Worm (Caenorhabditis elegans) whole organism, mixed stage, embryonic: ENCODE data around the gene K10C9.4.

ENCODE experiments used
- M03D4.4 ChIP-seq: sonication (generic microtip); optimal IDR thresholded peaks from 2 replicates; lab custom pipeline; 2017; ENCODE audit warnings: mild to moderate bottlenecking, missing genetic modification characterization, missing compliant biosample characterization
- bed-3 ChIP-seq: fragments of 200-800 bp; sonication (Bioruptor generic); optimal IDR thresholded peaks from 3 replicates; lab custom pipeline; 2018; ENCODE audit warnings: mild to moderate bottlenecking, missing genetic modification characterization, moderate library complexity, missing compliant biosample characterization
- blmp-1 ChIP-seq: fragments of 150-350 bp; optimal IDR thresholded peaks from 2 replicates; lab custom pipeline; 2014; ENCODE audit warnings: missing biosample characterization, missing genetic modification characterization
- ceh-39 ChIP-seq: fragments of 150-350 bp; optimal IDR thresholded peaks from 2 replicates; lab custom pipeline; 2014; ENCODE audit warnings: missing biosample characterization, missing genetic modification characterization
- ceh-43 ChIP-seq: fragments of 200-800 bp; sonication (Bioruptor generic); optimal IDR thresholded peaks from 2 replicates; lab custom pipeline; 2018; ENCODE audit warnings: mild to moderate bottlenecking, missing genetic modification characterization, moderate library complexity, missing compliant biosample characterization
- ces-1 ChIP-seq: fragments of 150-350 bp; optimal IDR thresholded peaks from 2 replicates; lab custom pipeline; 2014; ENCODE audit warnings: missing biosample characterization, missing genetic modification reagents, missing genetic modification characterization
- cnd-1 ChIP-seq: fragments of 200-800 bp; sonication (Bioruptor generic); optimal IDR thresholded peaks from 2 replicates; lab custom pipeline; 2018; ENCODE audit warnings: mild to moderate bottlenecking, missing genetic modification characterization, missing compliant biosample characterization
- elt-1 ChIP-seq: sonication (generic microtip); optimal IDR thresholded peaks from 2 replicates; lab custom pipeline; 2017; ENCODE audit warnings: missing genetic modification characterization, mild to moderate bottlenecking, missing compliant biosample characterization, antibody characterized with exemption, moderate library complexity, borderline replicate concordance; ENCODE audit not compliant: insufficient read depth
- flh-1 ChIP-seq: fragments of 200-800 bp; sonication (Bioruptor generic); optimal IDR thresholded peaks from 2 replicates; lab custom pipeline; 2018; ENCODE audit warnings: mild to moderate bottlenecking, missing genetic modification characterization, moderate library complexity, missing compliant biosample characterization
- ham-2 ChIP-seq: fragments of 200-800 bp; sonication (Bioruptor generic); optimal IDR thresholded peaks from 2 replicates; lab custom pipeline; 2018; ENCODE audit warnings: mild to moderate bottlenecking, missing genetic modification characterization, missing compliant biosample characterization
- hlh-1 ChIP-seq: fragments of 150-350 bp; optimal IDR thresholded peaks from 2 replicates; lab custom pipeline; 2014; ENCODE audit warnings: missing biosample characterization, missing genetic modification reagents, missing genetic modification characterization
- lin-13 ChIP-seq: fragments of 150-350 bp; optimal IDR thresholded peaks from 2 replicates; lab custom pipeline; 2014; ENCODE audit warnings: missing biosample characterization, missing genetic modification characterization
- lin-32 ChIP-seq: fragments of 200-800 bp; sonication (Bioruptor generic); optimal IDR thresholded peaks from 2 replicates; lab custom pipeline; 2018; ENCODE audit warnings: mild to moderate bottlenecking, missing genetic modification characterization, missing compliant biosample characterization
- mab-5 ChIP-seq: fragments of 150-350 bp; optimal IDR thresholded peaks from 2 replicates; lab custom pipeline; 2014; ENCODE audit warnings: missing biosample characterization, missing genetic modification characterization
- mls-2 ChIP-seq: sonication (generic microtip); optimal IDR thresholded peaks from 2 replicates; lab custom pipeline; 2016; ENCODE audit warnings: mild to moderate bottlenecking, missing genetic modification characterization, moderate library complexity, missing compliant biosample characterization
- nhr-12 ChIP-seq: fragments of 150-350 bp; optimal IDR thresholded peaks from 2 replicates; lab custom pipeline; 2014; ENCODE audit warnings: missing biosample characterization, missing genetic modification characterization
- nhr-2 ChIP-seq: fragments of 150-350 bp; optimal IDR thresholded peaks from 2 replicates; lab custom pipeline; 2014; ENCODE audit warnings: missing biosample characterization, missing genetic modification characterization
- nhr-237 ChIP-seq: fragments of 150-350 bp; optimal IDR thresholded peaks from 2 replicates; lab custom pipeline; 2014; ENCODE audit warnings: missing biosample characterization, missing genetic modification characterization
- nhr-76 ChIP-seq: sonication (generic microtip); optimal IDR thresholded peaks from 2 replicates; lab custom pipeline; 2017; ENCODE audit warnings: missing biosample characterization, missing genetic modification characterization
- pha-4 ChIP-seq: fragments of 150-350 bp; optimal IDR thresholded peaks from 2 replicates; lab custom pipeline; 2018; ENCODE audit warnings: missing biosample characterization, missing genetic modification reagents, missing genetic modification characterization
- sem-2 ChIP-seq: fragments of 200-800 bp; sonication (Bioruptor generic); optimal IDR thresholded peaks from 2 replicates; lab custom pipeline; 2018; ENCODE audit warnings: mild to moderate bottlenecking, missing genetic modification characterization, missing compliant biosample characterization
- sptf-1 ChIP-seq: sonication (generic microtip); optimal IDR thresholded peaks from 2 replicates; lab custom pipeline; 2017; ENCODE audit warnings: mild to moderate bottlenecking, missing genetic modification characterization, moderate library complexity, missing compliant biosample characterization
- unc-120 ChIP-seq: sonication (generic microtip); optimal IDR thresholded peaks from 2 replicates; lab custom pipeline; 2017; ENCODE audit warnings: missing genetic modification characterization, missing compliant biosample characterization; ENCODE audit not compliant: poor library complexity, severe bottlenecking
- unc-39 ChIP-seq: fragments of 150-350 bp; optimal IDR thresholded peaks from 2 replicates; lab custom pipeline; 2014; ENCODE audit warnings: missing biosample characterization, missing genetic modification characterization
- unc-62 ChIP-seq: fragments of 150-350 bp; optimal IDR thresholded peaks from 2 replicates; lab custom pipeline; 2014; ENCODE audit warnings: missing biosample characterization, missing genetic modification reagents, missing genetic modification characterization
- ztf-11 ChIP-seq: fragments of 150-350 bp; optimal IDR thresholded peaks from 2 replicates; lab custom pipeline; 2014; ENCODE audit warnings: missing biosample characterization, missing genetic modification characterization

Gene K10C9.4

DNA sequence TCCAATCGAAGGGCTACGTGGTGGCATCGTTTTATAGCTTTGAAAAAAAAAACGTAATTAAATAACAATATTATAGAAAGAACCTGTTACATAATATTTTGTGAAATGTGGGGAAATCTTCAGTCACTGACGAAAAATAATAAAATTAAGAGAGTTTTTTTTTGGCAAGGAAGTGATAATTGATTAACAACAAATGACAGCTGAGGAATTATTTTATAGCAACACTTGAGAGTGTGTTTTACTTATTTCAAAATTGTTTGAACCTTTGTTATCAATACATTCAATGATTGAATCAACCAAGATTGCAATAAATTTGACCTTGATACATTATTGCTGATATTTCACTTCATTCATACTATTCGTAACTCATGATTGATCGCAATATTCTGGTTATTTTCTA is 31.2 kb upstream of the K10C9.4 start, which contains the start of gene Y50D4B.6:
Y50D4B.6 (plus strand) TSS at position 301 of the 400 bp plus-strand sequence.
- TF ChIP-seq sem-2 (GFP tag; lab: Kevin White, UChicago) (no peak), nhr-12 (tag; lab: Kevin White, UChicago) (no peak), sptf-1 (tag; lab: Kevin White, UChicago) (no peak), ham-2 (GFP tag; lab: Kevin White, UChicago) (no peak), lin-13 (tag; lab: Kevin White, UChicago) (no peak), flh-1 (GFP tag; lab: Kevin White, UChicago) (no peak), hlh-1 (no peak), unc-39 (no peak)

DNA sequence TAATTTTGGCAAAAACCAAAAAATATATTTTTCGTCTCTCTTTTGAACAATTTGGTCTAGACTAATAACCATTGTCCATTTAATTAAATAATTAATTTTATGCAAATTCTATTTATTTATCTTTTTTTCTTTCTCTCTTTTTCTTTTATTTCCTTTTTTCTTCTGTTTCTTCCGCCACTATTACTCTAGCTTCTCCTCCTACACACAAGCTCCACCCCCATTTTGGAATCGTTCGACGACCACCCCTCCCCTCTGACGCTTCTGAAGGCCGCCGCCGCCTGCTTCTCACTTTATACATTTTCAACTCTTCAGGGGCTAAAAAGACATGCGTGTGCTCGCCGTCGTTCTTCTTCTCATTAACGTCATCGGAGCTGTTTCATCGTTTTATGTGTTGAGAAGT is 22.1 kb upstream of the K10C9.4 start, which contains the start of gene K10C9.1:
K10C9.1 (plus strand) TSS at position 301 of the 400 bp plus-strand sequence.
- TF ChIP-seq nhr-12 (tag; lab: Kevin White, UChicago) (no peak), ces-1 (GFP tag; lab: Kevin White, UChicago) (peak; percentile 42)

DNA sequence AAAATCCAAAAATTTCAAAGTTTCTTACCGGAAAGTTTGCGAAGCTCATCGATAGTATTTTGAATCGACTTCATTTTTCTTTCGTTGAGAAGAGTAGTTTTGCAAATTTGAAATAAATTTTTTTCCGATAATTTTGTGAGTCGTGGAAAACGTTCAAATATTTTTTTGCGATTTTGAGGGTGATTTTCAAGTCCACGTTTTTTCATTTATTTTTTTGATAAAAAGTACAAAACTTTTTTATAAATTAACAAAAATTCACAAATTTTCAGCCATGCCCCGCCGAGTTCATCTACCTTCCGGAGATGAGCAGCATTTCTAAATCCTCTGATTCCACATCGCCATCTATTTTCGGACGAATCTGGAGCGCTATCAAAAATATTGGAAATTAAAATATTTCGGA is 14.7 kb upstream of the K10C9.4 start, which contains the start of gene K10C9.7:
K10C9.7 (minus strand) TSS at position 101 of the 400 bp plus-strand sequence.
- TF ChIP-seq nhr-12 (tag; lab: Kevin White, UChicago) (no peak), lin-13 (tag; lab: Kevin White, UChicago) (no peak), mab-5 (tag; lab: Kevin White, UChicago) (no peak), nhr-76 (tag; lab: Kevin White, UChicago) (no peak), ham-2 (GFP tag; lab: Kevin White, UChicago) (no peak), unc-39 (no peak)
- TF ChIP-seq, all 35 proteins: peak for 0

DNA sequence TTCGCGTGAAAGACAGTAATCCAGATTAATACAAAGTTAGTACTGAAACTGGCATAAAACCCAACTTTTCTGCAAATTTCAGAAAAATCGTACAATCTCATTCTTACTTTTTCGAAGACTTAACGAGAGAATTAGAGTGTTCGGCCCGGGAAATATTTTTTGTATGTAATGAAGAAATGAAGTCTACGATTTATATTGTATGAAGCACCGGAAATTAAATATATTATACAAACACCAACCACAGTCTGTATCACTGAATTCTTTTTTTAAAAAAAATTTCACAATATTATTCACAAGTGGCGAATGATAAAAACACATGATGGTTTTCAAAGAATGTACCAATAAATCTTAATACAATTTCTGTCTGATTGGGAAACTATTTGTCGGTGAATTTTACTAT is 11.7 kb upstream of the K10C9.4 start, which contains the start of gene str-67:
str-67 (minus strand) TSS at position 101 of the 400 bp plus-strand sequence.
- TF ChIP-seq pha-4 (tag; lab: Kevin White, UChicago) (no peak), mab-5 (tag; lab: Kevin White, UChicago) (no peak), ceh-43 (GFP tag; lab: Kevin White, UChicago) (no peak), sptf-1 (tag; lab: Kevin White, UChicago) (no peak), ztf-11 (no peak), ces-1 (GFP tag; lab: Kevin White, UChicago) (no peak), lin-13 (tag; lab: Kevin White, UChicago) (no peak), ceh-39 (no peak), lin-32 (GFP tag; lab: Kevin White, UChicago) (no peak), cnd-1 (tag; lab: Kevin White, UChicago) (no peak), M03D4.4 (no peak), blmp-1 (tag; lab: Kevin White, UChicago) (no peak), nhr-237 (tag; lab: Kevin White, UChicago) (no peak), mls-2 (tag; lab: Kevin White, UChicago) (no peak), flh-1 (GFP tag; lab: Kevin White, UChicago) (no peak), nhr-76 (tag; lab: Kevin White, UChicago) (no peak), bed-3 (no peak)

DNA sequence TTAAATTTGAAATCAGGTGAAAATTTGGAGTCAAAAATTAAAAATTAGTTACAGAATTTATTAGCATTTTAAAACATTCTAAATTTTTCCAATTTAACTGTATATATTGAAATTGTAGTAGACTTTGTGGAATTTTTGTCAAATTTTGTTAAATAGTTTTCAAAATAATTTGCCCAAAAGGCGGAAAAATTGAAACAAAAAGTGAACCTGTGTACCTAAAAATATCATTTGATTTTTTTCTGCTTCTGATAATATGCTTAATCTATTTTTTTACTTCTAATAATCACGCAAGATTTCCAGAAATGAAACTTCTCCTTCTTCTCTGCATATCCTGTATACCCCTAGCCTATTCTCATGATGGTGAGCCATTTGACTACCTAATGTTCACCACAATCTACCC is 8.5 kb upstream of the K10C9.4 start, which contains the start of gene rnst-2:
rnst-2 (plus strand) TSS at position 301 of the 400 bp plus-strand sequence.
- TF ChIP-seq ztf-11: no peak
- no peak for TF ChIP-seq flh-1 (GFP tag; lab: Kevin White, UChicago)

DNA sequence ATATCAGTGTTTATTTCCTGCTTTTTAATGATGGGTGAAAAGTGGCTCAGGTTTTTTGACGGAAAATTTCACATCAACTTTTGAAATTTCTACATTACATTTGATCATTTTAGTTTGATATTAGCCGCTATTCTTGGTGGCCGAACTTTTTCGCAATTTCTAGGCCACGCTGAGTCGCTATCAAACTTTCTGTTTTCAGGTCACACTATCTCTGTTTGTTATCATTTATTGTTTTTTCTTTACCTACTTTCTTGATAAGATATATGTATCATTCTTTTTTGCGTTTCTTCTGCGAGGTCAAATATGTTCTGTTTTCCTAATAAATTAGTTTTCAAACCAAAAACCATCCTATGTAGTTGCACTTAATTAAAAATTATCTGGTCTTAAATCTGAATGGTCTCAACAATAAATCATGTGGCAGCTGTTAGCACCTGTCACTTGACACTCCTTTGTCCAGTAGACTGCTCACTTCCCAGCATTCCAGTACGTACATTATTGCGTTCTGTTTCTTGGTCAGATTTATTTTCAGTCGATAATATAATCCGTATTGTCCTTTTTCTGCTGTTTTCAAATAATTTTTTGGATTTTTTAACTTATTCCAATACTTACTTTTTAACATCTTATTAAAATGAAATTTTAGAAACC is 7.5 kb upstream of the K10C9.4 start:
- TF ChIP-seq ztf-11: no peak
- TF ChIP-seq mab-5 (tag; lab: Kevin White, UChicago): peak; percentile 86
- peak; percentile 77 for TF ChIP-seq hlh-1
- TF ChIP-seq lin-32 (GFP tag; lab: Kevin White, UChicago): peak; percentile 4
- TF ChIP-seq ceh-39: no peak
- TF ChIP-seq unc-62 (GFP tag; lab: Kevin White, UChicago): peak; percentile 93
- TF ChIP-seq elt-1 (tag; lab: Kevin White, UChicago): no peak
- no peak for TF ChIP-seq unc-120 (tag; lab: Kevin White, UChicago)
- TF ChIP-seq nhr-2 (tag; lab: Kevin White, UChicago): peak; percentile 67
- TF ChIP-seq pha-4 (tag; lab: Kevin White, UChicago): no peak
- no peak for TF ChIP-seq sem-2 (GFP tag; lab: Kevin White, UChicago)
